Worm (Caenorhabditis elegans) whole organism, L2 larva: Measurements from ENCODE around the gene flp-19.

Experiments
- aly-2 ChIP-seq: fragments of 150-350 bp; optimal IDR thresholded peaks from 2 replicates; lab custom pipeline; 2014; ENCODE audit warnings: missing biosample characterization, missing genetic modification characterization
- ama-1 ChIP-seq: fragments of 150-350 bp; optimal IDR thresholded peaks from 2 replicates; lab custom pipeline; 2018; ENCODE audit warnings: inconsistent platforms
- ceh-16 ChIP-seq: fragments of 150-350 bp; optimal IDR thresholded peaks from 2 replicates; lab custom pipeline; 2014; ENCODE audit warnings: missing biosample characterization, missing genetic modification characterization
- lsy-2 ChIP-seq, 2 experiments: fragments of 150-350 bp in 1 of 2; sonication (generic microtip) in 1 of 2; optimal IDR thresholded peaks; 2 replicates each; lab custom pipeline; 2014 to 2017; ENCODE audit warnings: missing biosample characterization in 2 of 2, missing genetic modification characterization in 2 of 2
- nhr-10 ChIP-seq: sonication (generic microtip); optimal IDR thresholded peaks from 2 replicates; lab custom pipeline; 2017; ENCODE audit warnings: missing biosample characterization, missing genetic modification characterization
- nhr-21 ChIP-seq: fragments of 150-350 bp; optimal IDR thresholded peaks from 2 replicates; lab custom pipeline; 2014; ENCODE audit warnings: missing biosample characterization, missing genetic modification characterization
- nhr-237 ChIP-seq: fragments of 150-350 bp; optimal IDR thresholded peaks from 2 replicates; lab custom pipeline; 2014; ENCODE audit warnings: missing biosample characterization, missing genetic modification characterization
- nhr-25 ChIP-seq: fragments of 150-350 bp; sonication (generic microtip); optimal IDR thresholded peaks from 3 replicates; lab custom pipeline; 2014; ENCODE audit warnings: missing biosample characterization, missing genetic modification characterization
- skn-1 ChIP-seq: sonication (generic microtip); optimal IDR thresholded peaks from 2 replicates; lab custom pipeline; 2017; ENCODE audit warnings: missing biosample characterization, missing genetic modification characterization
- snpc-4 ChIP-seq: fragments of 150-350 bp; optimal IDR thresholded peaks from 2 replicates; lab custom pipeline; 2014; ENCODE audit warnings: missing biosample characterization, missing genetic modification characterization
- zag-1 ChIP-seq: fragments of 150-350 bp; optimal IDR thresholded peaks from 2 replicates; lab custom pipeline; 2014; ENCODE audit warnings: missing biosample characterization, missing genetic modification characterization
- ztf-1 ChIP-seq: fragments of 200-800 bp; sonication (Bioruptor generic); conservative IDR thresholded peaks from 2 replicates; pipeline ENCODE4 v1.3.6; 2022; ENCODE audit warnings: missing genetic modification characterization, missing compliant biosample characterization
- ztf-4 ChIP-seq: fragments of 150-350 bp; optimal IDR thresholded peaks from 2 replicates; lab custom pipeline; 2014; ENCODE audit warnings: missing biosample characterization, missing genetic modification characterization

DNA sequence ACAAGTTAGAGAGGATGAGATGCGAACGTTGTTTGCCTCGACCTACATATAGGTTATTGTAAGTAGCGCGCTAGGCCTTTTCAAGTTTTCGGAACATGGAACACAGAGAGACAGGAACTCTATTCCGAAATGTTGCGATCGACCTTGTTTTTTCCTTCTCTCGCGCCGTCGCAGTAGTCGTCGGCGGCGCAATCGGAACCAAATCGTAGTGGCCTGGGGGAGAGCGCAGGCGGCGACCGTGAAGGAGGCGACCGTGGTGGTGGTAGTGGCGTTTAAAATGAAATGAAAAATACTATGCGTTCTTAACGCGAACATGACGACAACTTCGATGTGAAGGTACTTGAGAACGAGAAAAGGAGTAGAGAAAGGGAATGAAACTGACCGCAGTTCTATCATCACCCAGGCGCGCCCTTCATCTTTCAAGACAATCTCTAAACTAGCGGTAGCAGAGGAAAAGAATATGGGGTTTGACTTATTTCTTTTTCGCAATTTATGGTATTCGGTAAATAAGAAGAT, 43.2 kb downstream of the flp-19 start:
- no peak for TF ChIP-seq ztf-1 (GFP tag; lab: Robert Waterston, UW)
- TF ChIP-seq ztf-4 (tag; lab: Kevin White, UChicago) = no peak
- TF ChIP-seq aly-2 (tag; lab: Kevin White, UChicago) = no peak
- no peak for TF ChIP-seq snpc-4 (tag; lab: Kevin White, UChicago)
- no peak for TF ChIP-seq nhr-237 (tag; lab: Kevin White, UChicago)
- TF ChIP-seq skn-1 (tag; lab: Kevin White, UChicago) = no peak
- TF ChIP-seq ama-1 (lab: Kevin White, UChicago) = no peak
- no peak for TF ChIP-seq lsy-2 (tag; optimal IDR thresholded peaks at IDR 0.05; lab: Kevin White, UChicago)
- TF ChIP-seq zag-1 (tag; lab: Kevin White, UChicago) = no peak
- peak; percentile 70 for TF ChIP-seq ceh-16 (tag; lab: Kevin White, UChicago)
- peak; percentile 4 for TF ChIP-seq nhr-21 (tag; lab: Kevin White, UChicago)
- no peak for TF ChIP-seq nhr-10 (tag; lab: Kevin White, UChicago)
- TF ChIP-seq nhr-25 (tag; lab: Kevin White, UChicago) = peak; percentile 48
